Fruit fly (Drosophila melanogaster) Kc167 (cell line): ENCODE results near the gene dbo.

Source experiments
- Myc ChIP-seq: fragments of >200 bp; optimal IDR thresholded peaks from 2 replicates; lab custom pipeline; 2017; ENCODE audit warnings: missing external identifiers
- Sin3A ChIP-seq: fragments of >200 bp; optimal IDR thresholded peaks from 2 replicates; lab custom pipeline; 2018; ENCODE audit warnings: missing external identifiers
- h ChIP-seq: fragments of >200 bp; optimal IDR thresholded peaks from 3 replicates; lab custom pipeline; 2018; ENCODE audit warnings: missing external identifiers
- insv ChIP-seq: fragments of >200 bp; optimal IDR thresholded peaks from 3 replicates; lab custom pipeline; 2018; ENCODE audit warnings: missing external identifiers
- psq ChIP-seq: fragments of >200 bp; optimal IDR thresholded peaks from 2 replicates; lab custom pipeline; 2017; ENCODE audit warnings: missing external identifiers
- ttk ChIP-seq: sonication (Bioruptor generic); optimal IDR thresholded peaks from 2 replicates; lab custom pipeline; 2017; ENCODE audit warnings: missing external identifiers

The dbo gene

DNA sequence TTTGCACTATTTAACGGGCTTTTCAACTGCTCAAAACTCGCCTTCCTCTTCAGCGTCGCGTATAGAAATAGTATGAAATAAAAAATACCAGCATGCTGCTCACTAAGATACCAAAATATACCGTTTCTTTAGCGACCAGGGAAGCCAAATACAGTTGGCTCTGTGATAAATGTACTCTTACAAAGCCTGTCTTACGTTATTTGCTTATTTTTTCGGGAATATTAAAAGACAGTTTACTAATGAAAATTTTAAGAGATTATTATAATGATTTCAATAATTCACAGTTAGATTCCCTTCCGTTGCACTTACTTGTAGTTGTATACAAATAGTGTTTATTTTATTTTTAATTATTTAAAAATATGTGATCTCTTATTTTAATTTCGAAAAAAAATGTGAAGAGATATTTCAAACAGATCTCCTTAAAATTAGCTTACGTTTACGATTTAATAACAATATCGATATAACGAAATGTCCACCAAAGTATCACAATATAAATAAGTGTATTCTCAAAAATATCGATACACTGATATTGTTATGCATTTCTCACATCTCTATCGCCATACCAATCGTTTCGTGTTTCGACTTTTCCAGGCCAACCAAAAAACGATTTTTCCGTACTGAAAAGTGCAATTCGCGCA, at the start of gene dbo, which contains the start of gene DCP2:
TSS of gene dbo (plus strand) at position 542 of the 638 bp plus-strand sequence.
TSS of gene DCP2 (minus strand) at position 77 of the 638 bp plus-strand sequence.
- TF ChIP-seq h (lab: Kevin White, UChicago) (no peak), Myc (no peak), insv (lab: Kevin White, UChicago) (no peak), ttk (no peak), Sin3A (lab: Kevin White, UChicago) (no peak)

DNA sequence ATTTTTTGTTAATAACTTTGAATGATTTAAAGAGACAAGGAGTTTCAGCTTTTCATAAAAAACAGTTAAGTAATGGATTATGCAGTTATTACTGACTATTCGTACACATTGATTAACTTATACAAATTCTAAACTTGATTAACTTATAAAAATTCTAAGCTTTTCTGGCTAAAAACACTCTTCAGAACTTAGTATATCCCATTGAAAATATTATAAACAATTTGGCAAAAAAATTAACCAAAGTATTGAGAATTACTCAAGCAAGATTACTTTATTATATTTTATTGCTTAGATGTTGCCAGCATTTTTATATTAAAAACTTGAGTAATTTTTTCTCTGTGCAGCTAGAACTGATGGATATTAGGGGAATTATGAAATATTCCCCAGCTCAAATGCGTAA, 49.3 kb upstream of the dbo start:
- TF ChIP-seq h (lab: Kevin White, UChicago) (no peak), insv (lab: Kevin White, UChicago) (no peak), Myc (no peak), Sin3A (lab: Kevin White, UChicago) (no peak), ttk (no peak), psq (lab: Kevin White, UChicago) (no peak)

dm6 chr3L:15777839-15778238, 48.8 kb upstream of the dbo start:
- TF ChIP-seq h (lab: Kevin White, UChicago) (no peak), ttk (no peak), insv (lab: Kevin White, UChicago) (no peak), Myc (no peak), Sin3A (lab: Kevin White, UChicago) (no peak), psq (lab: Kevin White, UChicago) (no peak)

DNA sequence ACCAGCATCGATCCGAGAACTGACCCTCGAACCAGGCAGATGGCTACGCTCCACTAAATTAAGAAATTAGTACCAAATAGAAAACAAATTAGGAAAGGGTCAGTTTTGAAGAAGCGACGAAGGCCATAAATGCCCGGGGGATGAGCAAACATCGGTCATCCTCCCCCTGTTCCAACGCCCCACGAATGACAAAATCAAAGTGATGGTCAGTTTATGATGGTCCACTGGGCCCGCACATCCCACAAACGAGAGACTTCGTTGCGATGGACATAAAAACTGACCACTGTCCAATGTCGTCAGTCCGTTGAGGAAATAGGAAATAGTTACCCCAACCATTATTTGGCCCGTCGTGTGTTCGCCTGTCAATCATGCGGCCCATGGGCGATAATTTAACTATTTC, 47.7 kb upstream of the dbo start:
- TF ChIP-seq insv (lab: Kevin White, UChicago) (no peak), h (lab: Kevin White, UChicago) (no peak), Myc (no peak), psq (lab: Kevin White, UChicago) (no peak), Sin3A (lab: Kevin White, UChicago) (no peak), ttk (no peak)

- TF ChIP-seq psq (lab: Kevin White, UChicago) (no peak), h (lab: Kevin White, UChicago) (no peak), ttk (no peak), Sin3A (lab: Kevin White, UChicago) (no peak), Myc (no peak), insv (lab: Kevin White, UChicago) (no peak)
Measured at dm6 chr3L:15785368-15785767, 41.3 kb upstream of the dbo start.

dm6 chr3L:15787406-15787805, 39.3 kb upstream of the dbo start:
- TF ChIP-seq Myc = no peak
- no peak for TF ChIP-seq h (lab: Kevin White, UChicago)
- TF ChIP-seq insv (lab: Kevin White, UChicago) = no peak

DNA sequence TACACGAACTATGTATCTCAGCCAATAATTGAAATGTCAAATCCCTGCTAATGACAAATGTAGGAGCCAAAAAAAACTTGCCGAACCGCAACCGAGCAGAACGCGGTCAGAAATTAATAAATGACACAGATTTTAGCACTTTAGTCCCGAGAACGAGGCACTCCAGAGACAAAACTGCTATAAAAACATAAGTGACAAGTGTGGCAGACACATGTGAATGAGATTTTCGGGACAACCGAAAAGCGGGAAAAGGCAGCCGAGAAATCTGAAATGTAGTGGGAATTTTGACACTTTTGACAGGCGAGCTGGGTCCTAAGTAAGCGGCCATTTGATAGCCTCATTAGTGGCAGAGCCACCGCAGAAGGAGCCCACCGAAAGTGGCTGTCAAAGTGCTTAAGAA, 35.6 kb upstream of the dbo start:
- TF ChIP-seq Sin3A (lab: Kevin White, UChicago) (no peak), h (lab: Kevin White, UChicago) (no peak), Myc (no peak), ttk (no peak), psq (lab: Kevin White, UChicago) (no peak), insv (lab: Kevin White, UChicago) (no peak)

DNA sequence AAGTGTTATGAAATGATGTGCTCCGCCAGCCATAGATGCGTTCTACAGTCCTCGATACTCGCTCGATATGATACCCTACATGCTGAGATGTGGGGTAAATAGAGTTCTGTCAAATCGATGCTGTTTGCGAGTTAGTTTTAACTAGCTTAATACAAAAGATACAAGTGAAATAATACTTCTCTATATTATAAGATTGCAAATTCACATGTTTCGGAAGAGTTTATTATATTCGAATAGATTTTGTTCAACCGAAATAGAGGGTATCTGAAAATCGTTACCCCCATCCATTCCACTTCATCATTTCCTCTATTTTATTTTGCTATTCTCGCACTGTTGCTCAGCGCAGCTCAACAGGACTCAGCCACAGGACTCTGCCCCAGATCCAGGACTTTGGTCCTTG, 32.4 kb upstream of the dbo start:
- TF ChIP-seq Sin3A (lab: Kevin White, UChicago) (no peak), insv (lab: Kevin White, UChicago) (no peak), ttk (no peak), Myc (no peak), h (lab: Kevin White, UChicago) (no peak), psq (lab: Kevin White, UChicago) (no peak)

- TF ChIP-seq insv (lab: Kevin White, UChicago) (no peak), h (lab: Kevin White, UChicago) (no peak)
Measured at dm6 chr3L:15802117-15802516, 24.6 kb upstream of the dbo start.

DNA sequence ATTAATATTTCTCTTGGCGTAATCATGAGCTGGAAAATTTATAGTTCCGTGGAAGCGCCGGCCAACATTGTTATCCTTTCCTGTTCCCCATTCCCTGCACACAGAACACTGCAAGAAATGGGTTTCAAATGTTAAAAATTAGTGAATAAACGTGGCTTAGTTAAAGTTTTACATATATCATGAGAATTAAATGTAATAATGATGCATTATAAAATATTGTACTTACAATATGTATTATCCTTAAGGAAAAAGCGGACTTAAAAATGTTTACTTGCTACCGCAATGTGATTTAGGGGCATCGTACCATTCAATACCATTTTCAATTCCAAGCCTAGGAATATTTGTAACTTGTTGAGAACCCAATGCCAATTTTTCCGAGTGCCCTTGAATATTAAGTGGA, 24.0 kb upstream of the dbo start:
- TF ChIP-seq Myc (no peak), Sin3A (lab: Kevin White, UChicago) (no peak), h (lab: Kevin White, UChicago) (no peak), insv (lab: Kevin White, UChicago) (no peak), ttk (no peak), psq (lab: Kevin White, UChicago) (no peak)

DNA sequence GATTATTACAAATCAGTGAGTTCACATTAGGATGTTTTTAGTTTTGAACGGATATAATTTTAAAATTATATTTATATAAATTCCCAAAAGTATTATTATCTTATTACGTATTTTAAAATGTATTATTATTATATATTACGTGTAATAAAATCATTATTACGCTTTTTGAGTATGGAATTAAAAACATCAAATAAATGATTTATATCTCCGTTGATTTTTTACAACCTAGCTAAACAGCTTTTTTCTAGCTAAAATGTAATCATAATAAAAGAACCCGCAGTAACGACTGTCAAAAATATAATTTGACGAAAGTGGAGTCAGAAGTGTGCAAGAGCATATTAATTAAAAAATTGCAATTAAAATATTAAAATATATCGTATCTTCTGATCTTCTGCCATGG, 18.7 kb upstream of the dbo start, which contains the start of gene CG6244:
TSS of gene CG6244 (plus strand) at position 301 of the 400 bp plus-strand sequence.
- TF ChIP-seq ttk (no peak), Sin3A (lab: Kevin White, UChicago) (no peak), insv (lab: Kevin White, UChicago) (no peak), psq (lab: Kevin White, UChicago) (no peak), h (lab: Kevin White, UChicago) (no peak), Myc (no peak)

dm6 chr3L:15808667-15809066, 18.0 kb upstream of the dbo start:
- TF ChIP-seq psq (lab: Kevin White, UChicago) (no peak), Sin3A (lab: Kevin White, UChicago) (no peak), insv (lab: Kevin White, UChicago) (no peak), Myc (no peak)

DNA sequence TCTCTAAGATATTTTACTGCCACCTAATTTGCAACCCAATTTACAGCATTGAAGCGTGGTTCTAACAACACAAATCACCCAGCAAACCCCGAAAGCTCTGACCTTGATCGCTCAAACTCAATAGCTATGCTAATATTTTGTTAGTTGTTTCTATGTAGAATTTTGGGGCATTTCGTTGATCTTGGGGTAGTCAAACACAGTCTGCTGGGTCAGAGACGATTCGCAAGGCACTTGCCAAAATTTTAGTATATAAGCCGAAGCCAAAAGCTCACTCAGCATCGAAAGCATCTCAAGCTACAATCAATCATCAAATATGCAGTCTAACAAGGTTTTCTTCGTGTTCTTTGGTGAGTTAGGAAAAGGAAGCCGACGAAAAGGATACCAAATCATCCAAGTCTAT, 17.5 kb upstream of the dbo start, which contains the start of gene CG13445:
TSS of gene CG13445 (plus strand) at position 301 of the 400 bp plus-strand sequence.
- TF ChIP-seq insv (lab: Kevin White, UChicago) (no peak), ttk (no peak), psq (lab: Kevin White, UChicago) (no peak), Myc (no peak), Sin3A (lab: Kevin White, UChicago) (no peak), h (lab: Kevin White, UChicago) (no peak)
